Fruit fly (Drosophila melanogaster) whole organism, prepupa: ENCODE data around the gene CG42671.

ENCODE experiments used
- Smox ChIP-seq: fragments of 200-800 bp; sonication (Bioruptor generic); optimal IDR thresholded peaks from 3 replicates; lab custom pipeline; 2016; ENCODE audit warnings: missing biosample characterization, missing genetic modification characterization
- Sox15 ChIP-seq: fragments of 200-800 bp; sonication (Bioruptor generic); optimal IDR thresholded peaks from 3 replicates; lab custom pipeline; 2016; ENCODE audit warnings: missing biosample characterization, missing genetic modification characterization

dm6 chr3L:11216219-11216618 is 1.9 kb downstream of the CG42671 start:
- TF ChIP-seq Sox15 (GFP tag; lab: Kevin White, UChicago) (no peak), Smox (GFP tag; lab: Kevin White, UChicago) (no peak)
